Worm (Caenorhabditis elegans) whole organism, young adult: Measurements from ENCODE around the gene Y49F6B.13.

ENCODE experiments used
- F10E7.11 ChIP-seq: sonication (generic microtip); optimal IDR thresholded peaks from 2 replicates; lab custom pipeline; 2017; ENCODE audit warnings: mild to moderate bottlenecking, missing genetic modification characterization, moderate library complexity, missing compliant biosample characterization
- F49E8.2 ChIP-seq: sonication (generic microtip); optimal IDR thresholded peaks from 3 replicates; lab custom pipeline; 2017; ENCODE audit warnings: missing genetic modification characterization, mild to moderate bottlenecking, missing compliant biosample characterization, antibody characterized with exemption, moderate library complexity; ENCODE audit not compliant: insufficient read depth
- F52B5.7 ChIP-seq: sonication (generic microtip); optimal IDR thresholded peaks from 2 replicates; lab custom pipeline; 2016; ENCODE audit warnings: mild to moderate bottlenecking, missing genetic modification characterization, missing compliant biosample characterization
- bed-1 ChIP-seq: fragments of 200-800 bp; sonication (Bioruptor generic); IDR thresholded peaks from 2 replicates; pipeline ENCODE4 v1.3.6; 2022; ENCODE audit warnings: missing genetic modification reagents, missing genetic modification characterization, missing compliant biosample characterization
- ceh-40 ChIP-seq: fragments of 200-800 bp; sonication (Bioruptor generic); IDR thresholded peaks from 2 replicates; pipeline ENCODE4 v1.3.6; 2022; ENCODE audit warnings: missing genetic modification characterization, missing compliant biosample characterization
- efl-1 ChIP-seq: fragments of 150-350 bp; optimal IDR thresholded peaks from 2 replicates; lab custom pipeline; 2014; ENCODE audit warnings: missing biosample characterization, missing genetic modification reagents, missing genetic modification characterization
- ets-4 ChIP-seq: fragments of 200-800 bp; sonication (Bioruptor generic); optimal IDR thresholded peaks from 2 replicates; lab custom pipeline; 2018; ENCODE audit warnings: mild to moderate bottlenecking, missing genetic modification characterization, missing compliant biosample characterization
- him-1 ChIP-seq: sonication (generic microtip); optimal IDR thresholded peaks from 2 replicates; lab custom pipeline; 2016; ENCODE audit warnings: missing genotype, missing genetic modification reagents, missing genetic modification characterization, missing compliant biosample characterization
- lsy-27 ChIP-seq: sonication (generic microtip); optimal IDR thresholded peaks from 2 replicates; lab custom pipeline; 2017; ENCODE audit warnings: missing genetic modification characterization, mild to moderate bottlenecking, missing compliant biosample characterization, antibody characterized with exemption, missing genotype, borderline replicate concordance; ENCODE audit not compliant: insufficient read depth
- nfya-1 ChIP-seq: sonication (generic microtip); optimal IDR thresholded peaks from 2 replicates; lab custom pipeline; 2017; ENCODE audit warnings: antibody characterized with exemption, missing compliant biosample characterization, missing genetic modification characterization, borderline replicate concordance; ENCODE audit not compliant: insufficient read depth
- nhr-90 ChIP-seq: sonication (generic microtip); optimal IDR thresholded peaks from 2 replicates; lab custom pipeline; 2016; ENCODE audit warnings: missing genotype, mild to moderate bottlenecking, missing genetic modification characterization, missing compliant biosample characterization
- pbrm-1 ChIP-seq: fragments of 200-800 bp; sonication (Bioruptor generic); IDR thresholded peaks from 2 replicates; pipeline ENCODE4 v1.3.6; 2022; ENCODE audit warnings: missing genetic modification reagents, missing genetic modification characterization, missing compliant biosample characterization

DNA sequence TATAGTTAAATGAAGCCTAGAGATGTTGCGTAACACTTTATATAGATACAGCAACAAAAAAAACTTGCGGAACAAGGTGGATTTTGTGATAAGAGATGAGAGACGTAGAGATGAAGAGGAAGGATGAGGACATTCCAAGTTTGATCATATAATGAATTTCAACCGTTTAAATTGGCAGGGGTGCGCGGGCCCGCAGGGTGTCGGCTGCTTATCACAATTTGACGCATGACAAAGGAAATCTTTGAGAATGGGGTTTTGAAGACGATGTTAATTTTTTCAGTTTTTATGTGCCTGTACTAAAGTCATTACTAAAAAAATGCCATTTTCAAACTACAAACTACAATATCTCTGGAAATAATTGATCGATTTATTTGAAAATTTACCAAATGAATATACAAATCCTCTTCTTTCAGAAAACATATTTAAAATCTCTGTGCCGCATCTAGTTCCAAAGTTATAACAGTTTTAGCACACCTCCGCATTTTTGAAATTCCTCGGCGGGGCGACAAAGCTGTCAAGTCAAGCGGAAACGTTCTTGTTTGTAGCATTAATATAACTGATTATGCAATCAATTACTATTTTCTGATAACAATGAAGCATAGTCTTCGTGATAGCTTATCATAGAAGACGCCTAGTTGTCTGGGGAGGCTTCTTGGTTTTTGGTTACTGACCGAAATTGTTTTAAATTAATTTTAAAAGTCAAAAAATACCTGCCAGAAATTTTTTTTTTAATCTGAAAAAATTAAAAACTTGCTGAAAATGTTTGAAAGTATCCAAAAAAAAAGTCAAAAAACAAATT is 31.5 kb downstream of the Y49F6B.13 start:
- TF ChIP-seq F52B5.7 (no peak), nhr-90 (tag; lab: Kevin White, UChicago) (no peak), pbrm-1 (GFP tag; lab: Robert Waterston, UW) (no peak), lsy-27 (tag; lab: Kevin White, UChicago) (no peak), F49E8.2 (tag; lab: Kevin White, UChicago) (no peak), F10E7.11 (tag; lab: Kevin White, UChicago) (no peak), ceh-40 (no peak), efl-1 (no peak), nfya-1 (tag; lab: Kevin White, UChicago) (no peak), bed-1 (GFP tag; lab: Robert Waterston, UW) (no peak), ets-4 (GFP tag; lab: Kevin White, UChicago) (no peak), him-1 (tag; lab: Kevin White, UChicago) (no peak)
